Fruit fly (Drosophila melanogaster) whole organism, prepupa: Measurements from ENCODE around the gene Cpr64Ad.

ENCODE experiments used
- Blimp-1 ChIP-seq: fragments of 200-800 bp; sonication (Bioruptor generic); optimal IDR thresholded peaks from 3 replicates; lab custom pipeline; 2017; ENCODE audit warnings: missing biosample characterization, missing genetic modification characterization, mild to moderate bottlenecking, moderate library complexity, missing genetic modification reagents
- CG10669 ChIP-seq: fragments of 200-800 bp; sonication (Bioruptor generic); optimal IDR thresholded peaks from 3 replicates; lab custom pipeline; 2018; ENCODE audit warnings: missing biosample characterization, mild to moderate bottlenecking, missing genetic modification characterization, moderate library complexity
- CG11762 ChIP-seq: fragments of 200-800 bp; sonication (Bioruptor generic); optimal IDR thresholded peaks from 3 replicates; lab custom pipeline; 2016; ENCODE audit warnings: missing biosample characterization, missing genetic modification characterization; ENCODE audit not compliant: insufficient read depth
- CG15336 ChIP-seq: fragments of 200-800 bp; sonication (Bioruptor generic); IDR thresholded peaks from 2 replicates; pipeline ENCODE4 v1.3.6; 2022; ENCODE audit warnings: missing biosample characterization, missing genetic modification characterization
- CG1621 ChIP-seq: fragments of 200-800 bp; sonication (Bioruptor generic); optimal IDR thresholded peaks from 3 replicates; lab custom pipeline; 2018; ENCODE audit warnings: missing biosample characterization, mild to moderate bottlenecking, missing genetic modification characterization
- CG16779 ChIP-seq: fragments of 200-800 bp; sonication (Bioruptor generic); optimal IDR thresholded peaks from 3 replicates; lab custom pipeline; 2017; ENCODE audit warnings: missing biosample characterization, mild to moderate bottlenecking, missing genetic modification characterization
- CG3032 ChIP-seq: fragments of 200-800 bp; optimal IDR thresholded peaks from 2 replicates; lab custom pipeline; 2019; ENCODE audit warnings: missing biosample characterization, mild to moderate bottlenecking, missing genetic modification characterization, moderate library complexity
- CG31627 ChIP-seq: fragments of 200-800 bp; sonication (Bioruptor generic); optimal IDR thresholded peaks from 3 replicates; lab custom pipeline; 2016; ENCODE audit warnings: missing biosample characterization, missing genetic modification characterization
- CG32006 ChIP-seq: fragments of 200-800 bp; sonication (Bioruptor generic); optimal IDR thresholded peaks from 3 replicates; lab custom pipeline; 2017; ENCODE audit warnings: missing biosample characterization, mild to moderate bottlenecking, missing genetic modification characterization
- CG3919 ChIP-seq: fragments of 200-800 bp; sonication (Bioruptor generic); optimal IDR thresholded peaks from 3 replicates; lab custom pipeline; 2016; ENCODE audit warnings: missing biosample characterization, missing genetic modification characterization
- CG4318 ChIP-seq: fragments of 200-800 bp; sonication (Bioruptor generic); optimal IDR thresholded peaks from 3 replicates; lab custom pipeline; 2017; ENCODE audit warnings: missing biosample characterization, mild to moderate bottlenecking, missing genetic modification characterization
- CG6163 ChIP-seq: fragments of 200-800 bp; sonication (Bioruptor generic); IDR thresholded peaks from 3 replicates; pipeline ENCODE4 v1.3.6; 2022; ENCODE audit warnings: missing biosample characterization, missing genetic modification characterization
- CG6276 ChIP-seq: fragments of 200-800 bp; sonication (Bioruptor generic); optimal IDR thresholded peaks from 2 replicates; lab custom pipeline; 2017; ENCODE audit warnings: missing biosample characterization, mild to moderate bottlenecking, missing genetic modification characterization
- CG6792 ChIP-seq: fragments of 200-800 bp; sonication (Bioruptor generic); optimal IDR thresholded peaks from 3 replicates; lab custom pipeline; 2016; ENCODE audit warnings: missing biosample characterization, missing genetic modification characterization
- CG6808 ChIP-seq: fragments of 200-800 bp; sonication (Bioruptor generic); optimal IDR thresholded peaks from 3 replicates; lab custom pipeline; 2017; ENCODE audit warnings: missing biosample characterization, missing genetic modification characterization, mild to moderate bottlenecking, moderate library complexity, missing genetic modification reagents
- CG6854 ChIP-seq: fragments of 200-800 bp; sonication (Bioruptor generic); optimal IDR thresholded peaks from 2 replicates; lab custom pipeline; 2017; ENCODE audit warnings: missing biosample characterization, mild to moderate bottlenecking, missing genetic modification characterization
- CG8319 ChIP-seq: fragments of 200-800 bp; sonication (Bioruptor generic); optimal IDR thresholded peaks from 3 replicates; lab custom pipeline; 2016; ENCODE audit warnings: missing biosample characterization, missing genetic modification characterization
- CG9139 ChIP-seq: fragments of 200-800 bp; sonication (Bioruptor generic); optimal IDR thresholded peaks from 3 replicates; lab custom pipeline; 2017; ENCODE audit warnings: missing biosample characterization, mild to moderate bottlenecking, missing genetic modification characterization
- Eip75B ChIP-seq: fragments of 200-800 bp; sonication (Bioruptor generic); optimal IDR thresholded peaks from 3 replicates; lab custom pipeline; 2016; ENCODE audit warnings: missing biosample characterization, missing genetic modification characterization
- Eip78C ChIP-seq: fragments of 200-800 bp; sonication (Bioruptor generic); peaks from one replicate; lab custom pipeline; 2016; ENCODE audit warnings: missing biosample characterization, missing genetic modification characterization
- Eip93F ChIP-seq: fragments of 200-800 bp; sonication (Bioruptor generic); optimal IDR thresholded peaks from 2 replicates; lab custom pipeline; 2016; ENCODE audit warnings: missing biosample characterization, mild to moderate bottlenecking, missing genetic modification characterization
- Ets21C ChIP-seq: fragments of 200-800 bp; sonication (Bioruptor generic); optimal IDR thresholded peaks from 3 replicates; lab custom pipeline; 2016; ENCODE audit warnings: missing biosample characterization, missing genetic modification characterization
- Hr38 ChIP-seq: sonication (Bioruptor generic); optimal IDR thresholded peaks from 2 replicates; lab custom pipeline; 2016; ENCODE audit warnings: missing biosample characterization, missing genetic modification characterization
- Hr39 ChIP-seq: fragments of 200-800 bp; sonication (Bioruptor generic); optimal IDR thresholded peaks from 2 replicates; lab custom pipeline; 2016; ENCODE audit warnings: missing biosample characterization, missing genetic modification characterization
- Hr4 ChIP-seq: fragments of 200-800 bp; sonication (Bioruptor generic); optimal IDR thresholded peaks from 3 replicates; lab custom pipeline; 2016; ENCODE audit warnings: missing biosample characterization, missing genetic modification characterization
- OdsH ChIP-seq: fragments of 200-800 bp; sonication (Bioruptor generic); optimal IDR thresholded peaks from 3 replicates; lab custom pipeline; 2016; ENCODE audit warnings: missing biosample characterization, missing genetic modification characterization
- Sox102F ChIP-seq: fragments of 200-800 bp; sonication (Bioruptor generic); optimal IDR thresholded peaks from 2 replicates; lab custom pipeline; 2016; ENCODE audit warnings: missing biosample characterization, mild to moderate bottlenecking, missing genetic modification characterization
- Sox14 ChIP-seq: fragments of 200-800 bp; sonication (Bioruptor generic); optimal IDR thresholded peaks from 3 replicates; lab custom pipeline; 2016; ENCODE audit warnings: missing biosample characterization, missing genetic modification characterization
- Sox15 ChIP-seq: fragments of 200-800 bp; sonication (Bioruptor generic); optimal IDR thresholded peaks from 3 replicates; lab custom pipeline; 2016; ENCODE audit warnings: missing biosample characterization, missing genetic modification characterization
- acj6 ChIP-seq: fragments of 200-800 bp; sonication (Bioruptor generic); optimal IDR thresholded peaks from 3 replicates; lab custom pipeline; 2016; ENCODE audit warnings: missing biosample characterization, missing genetic modification characterization
- dsx ChIP-seq: fragments of 200-800 bp; optimal IDR thresholded peaks from 3 replicates; lab custom pipeline; 2019; ENCODE audit warnings: missing biosample characterization, mild to moderate bottlenecking, missing genetic modification characterization, moderate library complexity; ENCODE audit not compliant: poor library complexity, severe bottlenecking
- eg ChIP-seq: fragments of 200-800 bp; sonication (Bioruptor generic); IDR thresholded peaks from 3 replicates; pipeline ENCODE4 v1.3.6; 2022; ENCODE audit warnings: missing biosample characterization, missing genetic modification characterization
- fd59A ChIP-seq: fragments of 200-800 bp; sonication (Bioruptor generic); optimal IDR thresholded peaks from 2 replicates; lab custom pipeline; 2017; ENCODE audit warnings: missing biosample characterization, mild to moderate bottlenecking, missing genetic modification characterization, missing genetic modification reagents
- fkh ChIP-seq: fragments of 200-800 bp; sonication (Bioruptor generic); optimal IDR thresholded peaks from 3 replicates; lab custom pipeline; 2017; ENCODE audit warnings: missing biosample characterization, mild to moderate bottlenecking, missing genetic modification characterization, moderate library complexity
- lz ChIP-seq: fragments of 200-800 bp; sonication (Bioruptor generic); optimal IDR thresholded peaks from 3 replicates; lab custom pipeline; 2016; ENCODE audit warnings: missing biosample characterization, missing genetic modification characterization
- pdm3 ChIP-seq: fragments of 200-800 bp; sonication (Bioruptor generic); optimal IDR thresholded peaks from 3 replicates; lab custom pipeline; 2016; ENCODE audit warnings: missing biosample characterization, missing genetic modification characterization
- ss ChIP-seq, 2 experiments: fragments of 200-800 bp; sonication (Bioruptor generic); optimal IDR thresholded peaks; 2 replicates in 1 of 2; 3 replicates in 1 of 2; lab custom pipeline; 2017 to 2018; ENCODE audit warnings: mild to moderate bottlenecking in 2 of 2, missing biosample characterization in 2 of 2, missing genetic modification characterization in 2 of 2, moderate library complexity in 1 of 2
- svp ChIP-seq: fragments of 200-800 bp; sonication (Bioruptor generic); peaks from one replicate; lab custom pipeline; 2016; ENCODE audit warnings: missing biosample characterization, missing genetic modification characterization
- topi ChIP-seq: fragments of 200-800 bp; sonication (Bioruptor generic); optimal IDR thresholded peaks from 3 replicates; lab custom pipeline; 2016; ENCODE audit warnings: missing biosample characterization, missing genetic modification characterization
- vri ChIP-seq: fragments of 200-800 bp; sonication (Bioruptor generic); optimal IDR thresholded peaks from 3 replicates; lab custom pipeline; 2016; ENCODE audit warnings: missing biosample characterization, mild to moderate bottlenecking, missing genetic modification characterization

Cpr64Ad gene

DNA sequence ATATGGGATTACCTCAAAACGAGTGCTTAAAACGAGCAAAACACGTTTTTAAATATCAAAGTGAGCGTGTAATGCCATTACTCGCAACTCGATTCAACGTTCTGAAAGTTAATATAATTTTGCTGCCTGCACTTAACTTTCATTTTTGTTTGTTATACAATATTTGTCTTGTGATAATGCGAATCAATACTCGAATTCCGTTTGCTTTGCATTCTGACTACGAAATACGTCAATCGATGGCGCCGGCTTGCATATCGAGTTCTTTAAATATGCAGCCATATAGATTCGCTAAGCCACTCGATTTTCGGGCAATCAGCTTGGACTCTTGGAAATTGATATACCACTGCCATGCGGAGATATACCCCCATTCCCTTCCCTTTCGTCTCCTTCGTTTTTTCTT lies 5.5 kb downstream of the Cpr64Ad start:
- TF ChIP-seq Eip78C (GFP tag; lab: Kevin White, UChicago) (no peak), Blimp-1 (GFP tag; lab: Kevin White, UChicago) (peak; percentile 41), Sox102F (GFP tag; lab: Kevin White, UChicago) (peak; percentile 16), fkh (GFP tag; lab: Kevin White, UChicago) (no peak), fd59A (GFP tag; lab: Kevin White, UChicago) (no peak), CG3032 (no peak), Sox15 (GFP tag; lab: Kevin White, UChicago) (no peak), vri (peak; percentile 77), CG9139 (GFP tag; lab: Kevin White, UChicago) (no peak), Sox14 (no peak)

DNA sequence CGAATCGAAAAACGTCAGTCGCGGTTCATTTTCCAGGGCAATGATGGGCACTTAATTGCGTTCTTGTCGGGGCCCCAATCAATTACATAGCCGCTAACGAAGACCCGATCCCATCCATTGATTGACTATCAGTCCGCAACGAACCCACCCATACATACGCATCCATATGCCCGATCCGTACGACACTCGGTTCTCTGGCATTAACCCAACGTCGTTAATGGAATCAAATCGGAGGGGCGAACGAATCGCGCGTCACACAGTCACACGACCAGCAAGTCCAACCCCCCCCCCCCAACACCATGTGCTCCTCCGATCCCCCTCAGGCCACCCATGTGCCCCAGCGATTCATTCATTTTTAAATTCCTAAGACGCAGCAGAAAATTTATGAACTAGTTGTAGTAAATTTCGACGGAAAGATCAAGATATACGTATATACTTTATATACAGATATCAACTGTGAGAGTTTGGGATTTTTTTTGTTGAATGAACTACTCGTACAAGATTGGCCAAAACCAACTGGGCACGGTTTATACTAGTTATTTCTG lies 6.1 kb downstream of the Cpr64Ad start:
- TF ChIP-seq CG3919 (GFP tag; lab: Kevin White, UChicago) (no peak), CG16779 (tag; lab: Kevin White, UChicago) (peak; percentile 40), CG6276 (peak; percentile 27), Hr39 (no peak), Eip93F (GFP tag; lab: Kevin White, UChicago) (no peak), pdm3 (GFP tag; lab: Kevin White, UChicago) (no peak), Sox14 (no peak), CG8319 (GFP tag; lab: Kevin White, UChicago) (no peak), CG6808 (GFP tag; lab: Kevin White, UChicago) (peak; percentile 3), Eip78C (GFP tag; lab: Kevin White, UChicago) (peak; percentile 24), svp (peak; percentile 97), fkh (GFP tag; lab: Kevin White, UChicago) (no peak), CG6792 (GFP tag; lab: Kevin White, UChicago) (no peak), CG1621 (tag; lab: Kevin White, UChicago) (peak; percentile 4), ss (GFP tag; optimal IDR thresholded peaks at IDR 0.05; lab: Kevin White, UChicago) (peak in 1 of 2 experiments; percentile 10), dsx (GFP tag; lab: Kevin White, UChicago) (peak; percentile 16), fd59A (GFP tag; lab: Kevin White, UChicago) (no peak), OdsH (GFP tag; lab: Kevin White, UChicago) (no peak)
- TF ChIP-seq, all 60 proteins: peak for 8

DNA sequence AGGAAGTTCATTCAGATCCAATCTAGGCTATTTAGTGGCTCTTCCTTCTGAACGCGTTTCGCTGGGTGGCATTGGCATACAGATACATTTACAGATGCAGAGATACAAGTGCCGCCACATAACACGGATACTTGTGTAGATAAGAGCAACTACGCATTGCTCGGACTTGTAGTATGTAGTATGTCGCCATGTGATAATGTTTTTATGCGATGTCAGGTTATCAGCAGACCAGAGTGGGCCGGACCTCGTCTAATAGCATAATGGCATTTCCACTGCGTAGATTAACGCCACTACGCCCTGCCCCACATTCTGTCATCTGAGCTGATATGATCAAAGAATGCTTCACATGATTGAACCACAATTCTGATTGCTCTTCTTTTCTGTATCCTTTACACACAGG lies 6.6 kb downstream of the Cpr64Ad start:
- TF ChIP-seq CG31627 (GFP tag; lab: Kevin White, UChicago) (no peak), svp (peak; percentile 83), Hr4 (GFP tag; lab: Kevin White, UChicago) (no peak), lz (GFP tag; lab: Kevin White, UChicago) (no peak), CG6854 (GFP tag; lab: Kevin White, UChicago) (no peak), CG32006 (GFP tag; lab: Kevin White, UChicago) (no peak), CG1621 (tag; lab: Kevin White, UChicago) (no peak)

- TF ChIP-seq svp: peak; percentile 84
- TF ChIP-seq Eip75B: no peak
- TF ChIP-seq CG10669 (GFP tag; lab: Kevin White, UChicago): peak; percentile 14
- TF ChIP-seq CG15336 (GFP tag; lab: Robert Waterston, UW): peak; percentile 35; the same call in 1 of the 2 replicates
- no peak for TF ChIP-seq dsx (GFP tag; lab: Kevin White, UChicago)
- no peak for TF ChIP-seq topi (GFP tag; lab: Kevin White, UChicago)
- TF ChIP-seq CG6276: peak; percentile 49
- no peak for TF ChIP-seq Hr38 (GFP tag; lab: Kevin White, UChicago)
- TF ChIP-seq CG16779 (tag; lab: Kevin White, UChicago): peak; percentile 15
- no peak for TF ChIP-seq Sox14
- no peak for TF ChIP-seq fkh (GFP tag; lab: Kevin White, UChicago)
- no peak for TF ChIP-seq Ets21C (GFP tag; lab: Kevin White, UChicago)
- TF ChIP-seq CG6808 (GFP tag; lab: Kevin White, UChicago): peak; percentile 23
- no peak for TF ChIP-seq CG3032
- TF ChIP-seq CG6163: 0 out of 3 replicates have a peak, but pooled peaks have one; percentile 12
- no peak for TF ChIP-seq CG11762 (GFP tag; lab: Kevin White, UChicago)
- TF ChIP-seq Hr4 (GFP tag; lab: Kevin White, UChicago): no peak
- 0 out of 3 replicates have a peak, but pooled peaks have one; percentile 34 for TF ChIP-seq eg (GFP tag; lab: Robert Waterston, UW)
- TF ChIP-seq ss (GFP tag; optimal IDR thresholded peaks at IDR 0.05; lab: Kevin White, UChicago): peak; percentile 16 to 56
- no peak for TF ChIP-seq CG4318 (GFP tag; lab: Kevin White, UChicago)
- no peak for TF ChIP-seq Sox102F (GFP tag; lab: Kevin White, UChicago)
- TF ChIP-seq acj6 (GFP tag; lab: Kevin White, UChicago): no peak
Measured at dm6 chr3L:4225647-4226470, 10.7 kb downstream of the Cpr64Ad start.
